Worm (Caenorhabditis elegans) whole organism, L4 larva: ENCODE results near the gene T27A10.5.

Experiments used
- F37D6.2 ChIP-seq: sonication (generic microtip); optimal IDR thresholded peaks from 2 replicates; lab custom pipeline; 2016; ENCODE audit warnings: mild to moderate bottlenecking, missing genetic modification characterization, missing compliant biosample characterization
- F44E2.7 ChIP-seq: fragments of 200-800 bp; sonication (Bioruptor generic); IDR thresholded peaks from 2 replicates; pipeline ENCODE4 v2.1.2; 2022; ENCODE audit warnings: missing genetic modification characterization, missing compliant biosample characterization
- F49E8.2 ChIP-seq: sonication (generic microtip); optimal IDR thresholded peaks from 2 replicates; lab custom pipeline; 2016; ENCODE audit warnings: missing compliant biosample characterization, mild to moderate bottlenecking, missing genetic modification characterization, borderline replicate concordance
- Y105C5A.15 ChIP-seq: fragments of 200-800 bp; sonication (Bioruptor generic); IDR thresholded peaks from 2 replicates; pipeline ENCODE4 v1.3.6; 2022; ENCODE audit warnings: missing genetic modification characterization, missing compliant biosample characterization
- Y48G9A.11 ChIP-seq: fragments of 200-800 bp; sonication (Bioruptor generic); IDR thresholded peaks from 2 replicates; pipeline ENCODE4 v1.3.6; 2022; ENCODE audit warnings: missing genetic modification reagents, missing genetic modification characterization, missing compliant biosample characterization
- ZK337.2 ChIP-seq: fragments of 200-800 bp; sonication (Bioruptor generic); IDR thresholded peaks from 2 replicates; pipeline ENCODE4 v1.3.6; 2022; ENCODE audit warnings: missing genetic modification reagents, missing genetic modification characterization, missing compliant biosample characterization
- aha-1 ChIP-seq: fragments of 150-350 bp; peaks from one replicate; lab custom pipeline; 2014; ENCODE audit warnings: missing biosample characterization, missing genetic modification characterization
- attf-4 ChIP-seq: sonication (generic microtip); optimal IDR thresholded peaks from 3 replicates; lab custom pipeline; 2017; ENCODE audit warnings: missing biosample characterization, missing genetic modification characterization
- ceh-20 ChIP-seq: fragments of 200-800 bp; sonication (Bioruptor generic); IDR thresholded peaks from 2 replicates; pipeline ENCODE4 v1.3.6; 2022; ENCODE audit warnings: missing genetic modification reagents, missing genetic modification characterization, missing compliant biosample characterization
- ceh-62 ChIP-seq: sonication (generic microtip); optimal IDR thresholded peaks from 2 replicates; lab custom pipeline; 2017; ENCODE audit warnings: missing biosample characterization, missing genetic modification characterization
- ces-1 ChIP-seq: fragments of 150-350 bp; sonication (generic microtip); optimal IDR thresholded peaks from 4 replicates; lab custom pipeline; 2014; ENCODE audit warnings: missing biosample characterization, missing genetic modification reagents, missing genetic modification characterization
- cey-2 ChIP-seq: sonication (generic microtip); optimal IDR thresholded peaks from 3 replicates; lab custom pipeline; 2017; ENCODE audit warnings: missing genetic modification characterization, mild to moderate bottlenecking, missing compliant biosample characterization, antibody characterized with exemption, borderline replicate concordance; ENCODE audit not compliant: insufficient read depth
- daf-12 ChIP-seq: fragments of 150-350 bp; optimal IDR thresholded peaks from 2 replicates; lab custom pipeline; 2014; ENCODE audit warnings: missing biosample characterization, missing genetic modification reagents, missing genetic modification characterization
- daf-16 ChIP-seq, 3 experiments: sonication (generic microtip); optimal IDR thresholded peaks; 2 replicates each; lab custom pipeline; 2016 to 2017; ENCODE audit warnings: missing genetic modification characterization in 3 of 3, missing genetic modification reagents in 3 of 3, mild to moderate bottlenecking in 2 of 3, missing compliant biosample characterization in 2 of 3, missing biosample characterization in 1 of 3, moderate library complexity in 1 of 3
- dmd-6 ChIP-seq: fragments of 200-800 bp; sonication (Bioruptor generic); IDR thresholded peaks from 2 replicates; pipeline ENCODE4 v1.3.6; 2022; ENCODE audit warnings: missing genetic modification reagents, missing genetic modification characterization, missing compliant biosample characterization
- dmd-8 ChIP-seq: fragments of 200-800 bp; sonication (Bioruptor generic); IDR thresholded peaks from 2 replicates; pipeline ENCODE4 v1.3.6; 2022; ENCODE audit warnings: missing genetic modification characterization, missing compliant biosample characterization
- dpl-1 ChIP-seq: fragments of 150-350 bp; optimal IDR thresholded peaks from 2 replicates; lab custom pipeline; 2014; ENCODE audit warnings: missing biosample characterization, missing genetic modification reagents, missing genetic modification characterization
- dve-1 ChIP-seq: sonication (generic microtip); optimal IDR thresholded peaks from 2 replicates; lab custom pipeline; 2017; ENCODE audit warnings: antibody characterized with exemption, mild to moderate bottlenecking, missing genetic modification characterization, missing compliant biosample characterization; ENCODE audit not compliant: insufficient read depth
- fos-1 ChIP-seq: fragments of 150-350 bp; optimal IDR thresholded peaks from 2 replicates; lab custom pipeline; 2014; ENCODE audit warnings: missing biosample characterization, missing genetic modification characterization
- hlh-11 ChIP-seq: fragments of 200-800 bp; sonication (Bioruptor generic); optimal IDR thresholded peaks from 2 replicates; lab custom pipeline; 2018; ENCODE audit warnings: mild to moderate bottlenecking, missing genetic modification characterization, missing compliant biosample characterization
- hlh-30 ChIP-seq: sonication (generic microtip); optimal IDR thresholded peaks from 2 replicates; lab custom pipeline; 2017; ENCODE audit warnings: antibody characterized with exemption, mild to moderate bottlenecking, missing genetic modification characterization, missing compliant biosample characterization; ENCODE audit not compliant: insufficient read depth
- lim-7 ChIP-seq: fragments of 200-800 bp; sonication (Bioruptor generic); IDR thresholded peaks from 2 replicates; pipeline ENCODE4 v1.3.6; 2022; ENCODE audit warnings: missing genetic modification characterization, missing compliant biosample characterization
- lin-1 ChIP-seq: fragments of 200-800 bp; sonication (Bioruptor generic); IDR thresholded peaks from 2 replicates; pipeline ENCODE4 v1.3.6; 2022; ENCODE audit warnings: missing genetic modification reagents, missing genetic modification characterization, missing compliant biosample characterization
- lin-29 ChIP-seq: fragments of 200-800 bp; sonication (Bioruptor generic); IDR thresholded peaks from 2 replicates; pipeline ENCODE4 v1.3.6; 2022; ENCODE audit warnings: missing genetic modification reagents, missing genetic modification characterization, missing compliant biosample characterization
- lir-3 ChIP-seq: sonication (generic microtip); optimal IDR thresholded peaks from 2 replicates; lab custom pipeline; 2016; ENCODE audit warnings: mild to moderate bottlenecking, missing genetic modification characterization, missing compliant biosample characterization
- madf-5 ChIP-seq, 2 experiments: fragments of 200-800 bp; sonication (Bioruptor generic); IDR thresholded peaks; 2 replicates each; pipeline ENCODE4 v1.3.6; 2022; ENCODE audit warnings: missing compliant biosample characterization in 2 of 2, missing genetic modification characterization in 2 of 2
- mdt-29 ChIP-seq: fragments of 200-800 bp; sonication (Bioruptor generic); IDR thresholded peaks from 2 replicates; pipeline ENCODE4 v1.3.6; 2022; ENCODE audit warnings: missing genetic modification reagents, missing genetic modification characterization, missing compliant biosample characterization
- mes-2 ChIP-seq: sonication (generic microtip); optimal IDR thresholded peaks from 2 replicates; lab custom pipeline; 2016; ENCODE audit warnings: missing genotype, mild to moderate bottlenecking, missing genetic modification characterization, missing compliant biosample characterization; ENCODE audit not compliant: poor library complexity, severe bottlenecking
- mxl-3 ChIP-seq: fragments of 200-800 bp; sonication (Bioruptor generic); optimal IDR thresholded peaks from 2 replicates; lab custom pipeline; 2018; ENCODE audit warnings: mild to moderate bottlenecking, missing genetic modification characterization, missing compliant biosample characterization
- nhr-11 ChIP-seq: fragments of 150-350 bp; optimal IDR thresholded peaks from 2 replicates; lab custom pipeline; 2014; ENCODE audit warnings: missing biosample characterization, missing genetic modification characterization
- pha-4 ChIP-seq, 2 experiments: fragments of 150-350 bp in 1 of 2; fragments of 200-800 bp in 1 of 2; sonication (Bioruptor generic) in 1 of 2; IDR thresholded peaks in 1 of 2; optimal IDR thresholded peaks in 1 of 2; 2 replicates each; pipeline versions ENCODE4 v1.3.6 to Lab custom; 2014 to 2022; ENCODE audit warnings: missing genetic modification characterization in 2 of 2, missing genetic modification reagents in 2 of 2, missing biosample characterization in 1 of 2, missing compliant biosample characterization in 1 of 2
- tag-97 ChIP-seq: fragments of 200-800 bp; sonication (Bioruptor generic); IDR thresholded peaks from 2 replicates; pipeline ENCODE4 v1.3.6; 2022; ENCODE audit warnings: missing genetic modification characterization, missing compliant biosample characterization
- unc-130 ChIP-seq: sonication (generic microtip); optimal IDR thresholded peaks from 2 replicates; lab custom pipeline; 2016; ENCODE audit warnings: missing genetic modification reagents, missing genetic modification characterization, missing compliant biosample characterization
- unc-62 ChIP-seq, 3 experiments: fragments of 150-350 bp in 1 of 3; sonication (generic microtip); optimal IDR thresholded peaks in 2 of 3; peaks in 1 of 3; 1 replicate in 1 of 3; 2 replicates in 2 of 3; lab custom pipeline; 2014 to 2017; ENCODE audit warnings: missing biosample characterization in 3 of 3, missing genetic modification characterization in 3 of 3, missing genetic modification reagents in 3 of 3, missing genotype in 1 of 3
- zip-11 ChIP-seq: fragments of 200-800 bp; sonication (Bioruptor generic); IDR thresholded peaks from 2 replicates; pipeline ENCODE4 v1.3.6; 2022; ENCODE audit warnings: missing genetic modification characterization, missing compliant biosample characterization

T27A10.5 gene

ce11 chrX:3538067-3538466, 35.3 kb downstream of the T27A10.5 start:
- TF ChIP-seq dve-1 (tag; lab: Kevin White, UChicago) = no peak
- peak; percentile 92 for TF ChIP-seq aha-1

ce11 chrX:3537335-3537734, 36.0 kb downstream of the T27A10.5 start, which contains the start of gene gyg-1:
TSS of gene gyg-1 (plus strand) at chrX:3537635.
- no peak for TF ChIP-seq zip-11 (GFP tag; lab: Robert Waterston, UW)
- TF ChIP-seq mes-2 (tag; lab: Kevin White, UChicago) = no peak
- TF ChIP-seq dpl-1 (GFP tag; lab: Kevin White, UChicago) = no peak
- TF ChIP-seq daf-12 (tag; lab: Kevin White, UChicago) = no peak
- no peak for TF ChIP-seq mxl-3 (GFP tag; lab: Kevin White, UChicago)

ce11 chrX:3536302-3537251, 36.8 kb downstream of the T27A10.5 start:
- TF ChIP-seq lir-3 (no peak), mxl-3 (GFP tag; lab: Kevin White, UChicago) (peak; percentile 12), aha-1 (peak; percentile 10), hlh-11 (tag; lab: Kevin White, UChicago) (peak; percentile 25), ces-1 (GFP tag; lab: Kevin White, UChicago) (no peak), hlh-30 (tag; lab: Kevin White, UChicago) (peak; percentile 66), madf-5 (GFP tag; IDR thresholded peaks at IDR 0.05; lab: Robert Waterston, UW) (no peak), pha-4 (GFP tag; IDR thresholded peaks at IDR 0.05; lab: Robert Waterston, UW) (no peak), pha-4 (tag; optimal IDR thresholded peaks at IDR 0.05; lab: Kevin White, UChicago) (no peak), fos-1 (no peak), unc-62 (GFP tag; optimal IDR thresholded peaks at IDR 0.05 in 1 of 2; lab: Kevin White, UChicago) (peak in 1 of 2 experiments; percentile 79), unc-62 (tag; optimal IDR thresholded peaks at IDR 0.05; lab: Kevin White, UChicago) (no peak), Y105C5A.15 (no peak), ceh-62 (no peak), ceh-20 (GFP tag; lab: Robert Waterston, UW) (no peak), F44E2.7 (GFP tag; lab: Robert Waterston, UW) (no peak), dmd-8 (GFP tag; lab: Robert Waterston, UW) (no peak), mdt-29 (GFP tag; lab: Robert Waterston, UW) (peak; percentile 52), zip-11 (GFP tag; lab: Robert Waterston, UW) (no peak), cey-2 (tag; lab: Kevin White, UChicago) (no peak), unc-130 (GFP tag; lab: Kevin White, UChicago) (no peak), ZK337.2 (GFP tag; lab: Robert Waterston, UW) (no peak), attf-4 (tag; lab: Kevin White, UChicago) (no peak), F49E8.2 (no peak), daf-16 (GFP tag; optimal IDR thresholded peaks at IDR 0.05; lab: Kevin White, UChicago) (peak in 1 of 2 experiments; percentile 47), daf-16 (tag; optimal IDR thresholded peaks at IDR 0.05; lab: Kevin White, UChicago) (no peak), lin-29 (GFP tag; lab: Robert Waterston, UW) (no peak), lin-1 (no peak), Y48G9A.11 (GFP tag; lab: Robert Waterston, UW) (no peak), lim-7 (GFP tag; lab: Robert Waterston, UW) (no peak), F37D6.2 (no peak), dmd-6 (no peak), tag-97 (no peak), nhr-11 (tag; lab: Kevin White, UChicago) (peak; percentile 62)
